Worm (Caenorhabditis elegans): ENCODE data around the gene C28A5.6.

DNA sequence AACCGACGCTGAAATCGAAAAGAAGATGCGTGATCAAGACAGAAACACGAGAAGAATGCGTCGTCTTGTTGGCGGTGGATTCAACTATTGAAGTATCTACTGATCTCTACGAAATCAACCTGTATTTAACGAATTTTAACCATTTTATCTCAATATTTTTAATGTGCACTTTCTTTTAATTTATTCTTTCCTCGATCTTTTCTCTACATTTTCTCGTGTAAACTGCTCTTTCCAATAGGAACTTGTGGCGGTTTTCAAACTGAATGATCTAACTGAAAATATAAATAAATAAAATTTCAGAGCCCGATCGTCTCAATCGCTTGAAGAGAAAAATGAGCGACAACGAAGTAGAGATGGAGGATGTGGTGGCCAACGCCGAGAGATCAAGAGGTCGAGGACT lies 23.3 kb downstream of the C28A5.6 start, which contains the start of gene rnp-4:
- TF ChIP-seq B0035.1 (tag; optimal IDR thresholded peaks at IDR 0.05) (no peak), F23B12.7 (tag; optimal IDR thresholded peaks at IDR 0.05; ENCODE audit: insufficient read depth) (no peak), snpc-1.1 (tag; optimal IDR thresholded peaks at IDR 0.05; ENCODE audit: insufficient read depth) (no peak), Y56A3A.18 (GFP tag; IDR thresholded peaks at IDR 0.05) (no peak)
